Fruit fly (Drosophila melanogaster) whole organism, prepupa: Measurements from ENCODE around the gene Takl1.
A peak's percentile ranks its signal among the peaks of the same experiment; 100 is the strongest.

Source experiments
- Blimp-1 ChIP-seq: fragments of 200-800 bp; sonication (Bioruptor generic); optimal IDR thresholded peaks from 3 replicates; lab custom pipeline; 2017; ENCODE audit warnings: missing biosample characterization, missing genetic modification characterization, mild to moderate bottlenecking, moderate library complexity, missing genetic modification reagents
- CG10631 ChIP-seq: fragments of 200-800 bp; sonication (Bioruptor generic); optimal IDR thresholded peaks from 2 replicates; lab custom pipeline; 2016; ENCODE audit warnings: missing biosample characterization, missing genetic modification characterization
- CG11294 ChIP-seq: fragments of 200-800 bp; sonication (Bioruptor generic); IDR thresholded peaks from 2 replicates; pipeline ENCODE4 v1.3.6; 2022; ENCODE audit warnings: missing biosample characterization, missing genetic modification characterization
- CG11762 ChIP-seq: fragments of 200-800 bp; sonication (Bioruptor generic); optimal IDR thresholded peaks from 3 replicates; lab custom pipeline; 2016; ENCODE audit warnings: missing biosample characterization, missing genetic modification characterization; ENCODE audit not compliant: insufficient read depth
- CG11902 ChIP-seq: fragments of 200-800 bp; sonication (Bioruptor generic); optimal IDR thresholded peaks from 3 replicates; lab custom pipeline; 2016; ENCODE audit warnings: missing biosample characterization, missing genetic modification characterization
- CG15336 ChIP-seq: fragments of 200-800 bp; sonication (Bioruptor generic); IDR thresholded peaks from 2 replicates; pipeline ENCODE4 v1.3.6; 2022; ENCODE audit warnings: missing biosample characterization, missing genetic modification characterization
- CG1621 ChIP-seq: fragments of 200-800 bp; sonication (Bioruptor generic); optimal IDR thresholded peaks from 3 replicates; lab custom pipeline; 2018; ENCODE audit warnings: missing biosample characterization, mild to moderate bottlenecking, missing genetic modification characterization
- CG16779 ChIP-seq: fragments of 200-800 bp; sonication (Bioruptor generic); optimal IDR thresholded peaks from 3 replicates; lab custom pipeline; 2017; ENCODE audit warnings: missing biosample characterization, mild to moderate bottlenecking, missing genetic modification characterization
- CG3032 ChIP-seq: fragments of 200-800 bp; optimal IDR thresholded peaks from 2 replicates; lab custom pipeline; 2019; ENCODE audit warnings: missing biosample characterization, mild to moderate bottlenecking, missing genetic modification characterization, moderate library complexity
- CG31627 ChIP-seq: fragments of 200-800 bp; sonication (Bioruptor generic); optimal IDR thresholded peaks from 3 replicates; lab custom pipeline; 2016; ENCODE audit warnings: missing biosample characterization, missing genetic modification characterization
- CG32006 ChIP-seq: fragments of 200-800 bp; sonication (Bioruptor generic); optimal IDR thresholded peaks from 3 replicates; lab custom pipeline; 2017; ENCODE audit warnings: missing biosample characterization, mild to moderate bottlenecking, missing genetic modification characterization
- CG34406 ChIP-seq: fragments of 200-800 bp; sonication (Bioruptor generic); optimal IDR thresholded peaks from 3 replicates; lab custom pipeline; 2016; ENCODE audit warnings: missing biosample characterization, missing genetic modification characterization
- CG3919 ChIP-seq: fragments of 200-800 bp; sonication (Bioruptor generic); optimal IDR thresholded peaks from 3 replicates; lab custom pipeline; 2016; ENCODE audit warnings: missing biosample characterization, missing genetic modification characterization
- CG4318 ChIP-seq: fragments of 200-800 bp; sonication (Bioruptor generic); optimal IDR thresholded peaks from 3 replicates; lab custom pipeline; 2017; ENCODE audit warnings: missing biosample characterization, mild to moderate bottlenecking, missing genetic modification characterization
- CG6163 ChIP-seq: fragments of 200-800 bp; sonication (Bioruptor generic); IDR thresholded peaks from 3 replicates; pipeline ENCODE4 v1.3.6; 2022; ENCODE audit warnings: missing biosample characterization, missing genetic modification characterization
- CG6854 ChIP-seq: fragments of 200-800 bp; sonication (Bioruptor generic); optimal IDR thresholded peaks from 2 replicates; lab custom pipeline; 2017; ENCODE audit warnings: missing biosample characterization, mild to moderate bottlenecking, missing genetic modification characterization
- CG8119 ChIP-seq: fragments of 200-800 bp; sonication (Bioruptor generic); IDR thresholded peaks from 3 replicates; pipeline ENCODE4 v1.3.6; 2022; ENCODE audit warnings: missing biosample characterization, missing genetic modification characterization
- CG8319 ChIP-seq: fragments of 200-800 bp; sonication (Bioruptor generic); optimal IDR thresholded peaks from 3 replicates; lab custom pipeline; 2016; ENCODE audit warnings: missing biosample characterization, missing genetic modification characterization
- CG8632 ChIP-seq: fragments of 200-800 bp; sonication (Bioruptor generic); optimal IDR thresholded peaks from 3 replicates; lab custom pipeline; 2016; ENCODE audit warnings: missing biosample characterization, missing genetic modification characterization
- CG9139 ChIP-seq: fragments of 200-800 bp; sonication (Bioruptor generic); optimal IDR thresholded peaks from 3 replicates; lab custom pipeline; 2017; ENCODE audit warnings: missing biosample characterization, mild to moderate bottlenecking, missing genetic modification characterization
- Eip75B ChIP-seq: fragments of 200-800 bp; sonication (Bioruptor generic); optimal IDR thresholded peaks from 3 replicates; lab custom pipeline; 2016; ENCODE audit warnings: missing biosample characterization, missing genetic modification characterization
- Eip93F ChIP-seq: fragments of 200-800 bp; sonication (Bioruptor generic); optimal IDR thresholded peaks from 2 replicates; lab custom pipeline; 2016; ENCODE audit warnings: missing biosample characterization, mild to moderate bottlenecking, missing genetic modification characterization
- Ets21C ChIP-seq: fragments of 200-800 bp; sonication (Bioruptor generic); optimal IDR thresholded peaks from 3 replicates; lab custom pipeline; 2016; ENCODE audit warnings: missing biosample characterization, missing genetic modification characterization
- Ets96B ChIP-seq: fragments of 200-800 bp; optimal IDR thresholded peaks from 2 replicates; lab custom pipeline; 2019; ENCODE audit warnings: missing biosample characterization, mild to moderate bottlenecking, missing genetic modification characterization, moderate library complexity
- Gug ChIP-seq: fragments of 200-800 bp; sonication (Bioruptor generic); IDR thresholded peaks from 2 replicates; pipeline ENCODE4 v1.3.6; 2022; ENCODE audit warnings: missing biosample characterization, missing genetic modification characterization
- Hr38 ChIP-seq: sonication (Bioruptor generic); optimal IDR thresholded peaks from 2 replicates; lab custom pipeline; 2016; ENCODE audit warnings: missing biosample characterization, missing genetic modification characterization
- Hr39 ChIP-seq: fragments of 200-800 bp; sonication (Bioruptor generic); optimal IDR thresholded peaks from 2 replicates; lab custom pipeline; 2016; ENCODE audit warnings: missing biosample characterization, missing genetic modification characterization
- Hr4 ChIP-seq: fragments of 200-800 bp; sonication (Bioruptor generic); optimal IDR thresholded peaks from 3 replicates; lab custom pipeline; 2016; ENCODE audit warnings: missing biosample characterization, missing genetic modification characterization
- Lpt ChIP-seq: fragments of 200-800 bp; sonication (Bioruptor generic); optimal IDR thresholded peaks from 3 replicates; lab custom pipeline; 2016; ENCODE audit warnings: missing biosample characterization, missing genetic modification characterization
- Met ChIP-seq: fragments of 200-800 bp; sonication (Bioruptor generic); optimal IDR thresholded peaks from 3 replicates; lab custom pipeline; 2016; ENCODE audit warnings: missing biosample characterization, missing genetic modification characterization
- OdsH ChIP-seq: fragments of 200-800 bp; sonication (Bioruptor generic); optimal IDR thresholded peaks from 3 replicates; lab custom pipeline; 2016; ENCODE audit warnings: missing biosample characterization, missing genetic modification characterization
- Smox ChIP-seq: fragments of 200-800 bp; sonication (Bioruptor generic); optimal IDR thresholded peaks from 3 replicates; lab custom pipeline; 2016; ENCODE audit warnings: missing biosample characterization, missing genetic modification characterization
- Sox102F ChIP-seq: fragments of 200-800 bp; sonication (Bioruptor generic); optimal IDR thresholded peaks from 2 replicates; lab custom pipeline; 2016; ENCODE audit warnings: missing biosample characterization, mild to moderate bottlenecking, missing genetic modification characterization
- Sox14 ChIP-seq: fragments of 200-800 bp; sonication (Bioruptor generic); optimal IDR thresholded peaks from 3 replicates; lab custom pipeline; 2016; ENCODE audit warnings: missing biosample characterization, missing genetic modification characterization
- Sox15 ChIP-seq: fragments of 200-800 bp; sonication (Bioruptor generic); optimal IDR thresholded peaks from 3 replicates; lab custom pipeline; 2016; ENCODE audit warnings: missing biosample characterization, missing genetic modification characterization
- achi ChIP-seq: fragments of 200-800 bp; sonication (Bioruptor generic); optimal IDR thresholded peaks from 3 replicates; lab custom pipeline; 2016; ENCODE audit warnings: missing biosample characterization, missing genetic modification characterization
- acj6 ChIP-seq: fragments of 200-800 bp; sonication (Bioruptor generic); optimal IDR thresholded peaks from 3 replicates; lab custom pipeline; 2016; ENCODE audit warnings: missing biosample characterization, missing genetic modification characterization
- cyc ChIP-seq: fragments of 200-800 bp; sonication (Bioruptor generic); optimal IDR thresholded peaks from 3 replicates; lab custom pipeline; 2016; ENCODE audit warnings: missing biosample characterization, missing genetic modification characterization
- dac ChIP-seq: fragments of 200-800 bp; sonication (Bioruptor generic); optimal IDR thresholded peaks from 2 replicates; lab custom pipeline; 2017; ENCODE audit warnings: missing biosample characterization, mild to moderate bottlenecking, missing genetic modification characterization
- eg ChIP-seq: fragments of 200-800 bp; sonication (Bioruptor generic); IDR thresholded peaks from 3 replicates; pipeline ENCODE4 v1.3.6; 2022; ENCODE audit warnings: missing biosample characterization, missing genetic modification characterization
- fd85E ChIP-seq: fragments of 200-800 bp; sonication (Bioruptor generic); optimal IDR thresholded peaks from 3 replicates; lab custom pipeline; 2016; ENCODE audit warnings: missing biosample characterization, missing genetic modification characterization
- pdm3 ChIP-seq: fragments of 200-800 bp; sonication (Bioruptor generic); optimal IDR thresholded peaks from 3 replicates; lab custom pipeline; 2016; ENCODE audit warnings: missing biosample characterization, missing genetic modification characterization
- salr ChIP-seq, 2 experiments: fragments of 200-800 bp; sonication (Bioruptor generic); optimal IDR thresholded peaks; 3 replicates each; lab custom pipeline; 2016 to 2018; ENCODE audit warnings: missing biosample characterization in 2 of 2, missing genetic modification characterization in 2 of 2, mild to moderate bottlenecking in 1 of 2
- spab ChIP-seq: fragments of 200-800 bp; sonication (Bioruptor generic); optimal IDR thresholded peaks from 2 replicates; lab custom pipeline; 2017; ENCODE audit warnings: missing biosample characterization, mild to moderate bottlenecking, missing genetic modification characterization, missing genetic modification reagents
- ss ChIP-seq, 2 experiments: fragments of 200-800 bp; sonication (Bioruptor generic); optimal IDR thresholded peaks; 2 replicates in 1 of 2; 3 replicates in 1 of 2; lab custom pipeline; 2017 to 2018; ENCODE audit warnings: mild to moderate bottlenecking in 2 of 2, missing biosample characterization in 2 of 2, missing genetic modification characterization in 2 of 2, moderate library complexity in 1 of 2
- svp ChIP-seq: fragments of 200-800 bp; sonication (Bioruptor generic); peaks from one replicate; lab custom pipeline; 2016; ENCODE audit warnings: missing biosample characterization, missing genetic modification characterization

Takl1 gene

DNA sequence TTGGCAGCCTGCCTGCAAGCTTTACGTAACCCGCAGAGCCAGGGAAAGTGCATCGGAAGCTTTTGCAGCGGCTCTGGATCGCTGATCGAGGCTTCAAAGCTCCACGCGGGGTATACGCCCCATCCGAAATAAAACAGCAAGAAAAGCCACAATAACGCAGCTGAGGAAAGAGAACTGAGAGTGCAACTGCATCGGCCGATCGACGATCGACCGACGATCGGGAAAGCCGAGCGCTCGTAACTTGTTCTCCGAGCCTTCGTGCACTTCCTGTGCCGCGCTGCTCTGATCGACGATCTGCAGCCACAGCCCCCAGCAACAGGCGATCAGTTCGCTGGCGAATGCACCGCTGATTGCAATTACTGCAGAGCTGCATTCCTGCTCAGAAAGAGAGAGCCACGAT, 7.6 kb upstream of the Takl1 start (continued):
- TF ChIP-seq Met (peak; percentile 37), CG3919 (peak; percentile 78), ss (GFP tag; optimal IDR thresholded peaks at IDR 0.05; lab: Kevin White, UChicago) (peak; percentile 85 to 91), Lpt (GFP tag; lab: Kevin White, UChicago) (peak; percentile 66), Hr39 (GFP tag; lab: Kevin White, UChicago) (no peak), Ets96B (tag; lab: Kevin White, UChicago) (peak; percentile 47), dac (GFP tag; lab: Kevin White, UChicago) (no peak), CG16779 (tag; lab: Kevin White, UChicago) (peak; percentile 76), Blimp-1 (GFP tag; lab: Kevin White, UChicago) (peak; percentile 82), Eip93F (GFP tag; lab: Kevin White, UChicago) (peak; percentile 23), cyc (GFP tag; lab: Kevin White, UChicago) (no peak), CG31627 (GFP tag; lab: Kevin White, UChicago) (no peak), Gug (GFP tag; lab: Robert Waterston, UW) (0 out of 2 replicates have a peak, but pooled peaks have one; percentile 10), OdsH (peak; percentile 16), Hr4 (GFP tag; lab: Kevin White, UChicago) (no peak)
- TF ChIP-seq, all 60 proteins: peak for 42

- TF ChIP-seq pdm3 (GFP tag; lab: Kevin White, UChicago) (no peak), CG3032 (no peak), CG15336 (GFP tag; lab: Robert Waterston, UW) (no peak), svp (GFP tag; lab: Kevin White, UChicago) (no peak), CG8119 (no peak), Ets21C (GFP tag; lab: Kevin White, UChicago) (no peak), CG1621 (tag; lab: Kevin White, UChicago) (no peak), Smox (GFP tag; lab: Kevin White, UChicago) (no peak), Sox15 (GFP tag; lab: Kevin White, UChicago) (no peak), Eip93F (GFP tag; lab: Kevin White, UChicago) (no peak), CG34406 (GFP tag; lab: Kevin White, UChicago) (no peak), CG10631 (no peak), dac (GFP tag; lab: Kevin White, UChicago) (no peak), CG11762 (no peak), achi (no peak), Eip75B (GFP tag; lab: Kevin White, UChicago) (no peak), CG6854 (no peak)
Measured at dm6 chr3R:20779545-20779944, 7.1 kb upstream of the Takl1 start.

DNA sequence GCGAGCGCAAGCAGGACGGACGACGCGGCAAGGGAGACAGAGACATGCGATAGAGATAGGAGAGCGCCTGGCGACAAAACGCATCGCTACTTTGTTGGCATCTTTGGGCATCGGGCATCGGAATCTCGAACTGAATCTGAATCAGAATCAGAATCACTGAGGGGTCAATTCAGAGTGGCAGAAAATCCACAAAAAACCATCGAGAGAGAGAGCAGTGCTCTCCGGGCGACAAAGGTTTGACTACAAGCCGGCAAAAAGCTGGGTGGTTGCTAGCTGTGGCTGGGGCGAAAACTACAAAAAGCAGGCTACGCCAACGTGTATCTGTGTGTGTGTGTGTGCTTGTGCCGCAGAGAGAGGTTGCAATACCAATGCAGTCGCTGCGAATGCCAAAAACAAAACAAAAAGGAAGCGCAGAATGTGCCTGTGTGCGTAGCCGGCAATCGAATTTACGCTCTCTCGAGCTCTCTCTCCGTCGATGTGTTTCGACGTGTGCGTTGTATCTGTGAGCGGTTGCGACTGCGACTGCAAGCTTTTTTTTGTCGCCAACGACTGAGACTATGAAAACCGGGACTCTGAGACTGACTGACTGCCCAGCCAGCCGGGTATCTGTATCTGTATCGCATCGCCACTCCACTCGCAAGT, 6.0 kb upstream of the Takl1 start:
- TF ChIP-seq CG11762 (peak; percentile 88), CG8319 (GFP tag; lab: Kevin White, UChicago) (peak; percentile 77), pdm3 (GFP tag; lab: Kevin White, UChicago) (peak; percentile 70), Eip75B (GFP tag; lab: Kevin White, UChicago) (peak; percentile 84), CG10631 (no peak), CG8119 (peak; percentile 98), Hr4 (GFP tag; lab: Kevin White, UChicago) (peak; percentile 52), CG32006 (GFP tag; lab: Kevin White, UChicago) (peak; percentile 79), CG15336 (GFP tag; lab: Robert Waterston, UW) (peak; percentile 98), CG9139 (GFP tag; lab: Kevin White, UChicago) (peak; percentile 98), spab (GFP tag; lab: Kevin White, UChicago) (peak; percentile 93), CG4318 (peak; percentile 7), CG8632 (GFP tag; lab: Kevin White, UChicago) (peak; percentile 89), Hr38 (GFP tag; lab: Kevin White, UChicago) (no peak), Ets96B (tag; lab: Kevin White, UChicago) (peak; percentile 95), CG3032 (peak; percentile 87), CG34406 (GFP tag; lab: Kevin White, UChicago) (peak; percentile 83), acj6 (GFP tag; lab: Kevin White, UChicago) (peak; percentile 16), CG11294 (GFP tag; lab: Robert Waterston, UW) (peak; percentile 89), Sox14 (GFP tag; lab: Kevin White, UChicago) (peak; percentile 71), achi (peak; percentile 62), fd85E (GFP tag; lab: Kevin White, UChicago) (peak; percentile 98), CG16779 (tag; lab: Kevin White, UChicago) (peak; percentile 97), CG11902 (GFP tag; lab: Kevin White, UChicago) (no peak), OdsH (peak; percentile 71), eg (GFP tag; lab: Robert Waterston, UW) (peak; percentile 98), Eip93F (GFP tag; lab: Kevin White, UChicago) (peak; percentile 97), salr (GFP tag; optimal IDR thresholded peaks at IDR 0.05; lab: Kevin White, UChicago) (peak; percentile 58 to 74), cyc (GFP tag; lab: Kevin White, UChicago) (peak; percentile 17), CG6163 (GFP tag; lab: Robert Waterston, UW) (peak; percentile 99), Sox102F (GFP tag; lab: Kevin White, UChicago) (peak; percentile 79)
